Worm (Caenorhabditis elegans) whole organism, mixed stage, embryonic: Measurements from ENCODE around the gene C05E4.12.
A peak's percentile ranks its signal among the peaks of the same experiment; 100 is the strongest.

ENCODE experiments used
- M03D4.4 ChIP-seq: sonication (generic microtip); optimal IDR thresholded peaks from 2 replicates; lab custom pipeline; 2017; ENCODE audit warnings: mild to moderate bottlenecking, missing genetic modification characterization, missing compliant biosample characterization
- bed-3 ChIP-seq: fragments of 200-800 bp; sonication (Bioruptor generic); optimal IDR thresholded peaks from 3 replicates; lab custom pipeline; 2018; ENCODE audit warnings: mild to moderate bottlenecking, missing genetic modification characterization, moderate library complexity, missing compliant biosample characterization
- blmp-1 ChIP-seq: fragments of 150-350 bp; optimal IDR thresholded peaks from 2 replicates; lab custom pipeline; 2014; ENCODE audit warnings: missing biosample characterization, missing genetic modification characterization
- ceh-39 ChIP-seq: fragments of 150-350 bp; optimal IDR thresholded peaks from 2 replicates; lab custom pipeline; 2014; ENCODE audit warnings: missing biosample characterization, missing genetic modification characterization
- ceh-43 ChIP-seq: fragments of 200-800 bp; sonication (Bioruptor generic); optimal IDR thresholded peaks from 2 replicates; lab custom pipeline; 2018; ENCODE audit warnings: mild to moderate bottlenecking, missing genetic modification characterization, moderate library complexity, missing compliant biosample characterization
- ceh-83 ChIP-seq: fragments of 200-800 bp; sonication (Bioruptor generic); optimal IDR thresholded peaks from 2 replicates; lab custom pipeline; 2018; ENCODE audit warnings: mild to moderate bottlenecking, missing genetic modification characterization, missing compliant biosample characterization
- ces-1 ChIP-seq: fragments of 150-350 bp; optimal IDR thresholded peaks from 2 replicates; lab custom pipeline; 2014; ENCODE audit warnings: missing biosample characterization, missing genetic modification reagents, missing genetic modification characterization
- drap-1 ChIP-seq: fragments of 200-800 bp; sonication (Bioruptor generic); optimal IDR thresholded peaks from 3 replicates; lab custom pipeline; 2018; ENCODE audit warnings: mild to moderate bottlenecking, missing genetic modification characterization, missing compliant biosample characterization
- elt-3 ChIP-seq: fragments of 150-350 bp; optimal IDR thresholded peaks from 2 replicates; lab custom pipeline; 2014; ENCODE audit warnings: missing biosample characterization, missing genetic modification characterization
- flh-1 ChIP-seq: fragments of 200-800 bp; sonication (Bioruptor generic); optimal IDR thresholded peaks from 2 replicates; lab custom pipeline; 2018; ENCODE audit warnings: mild to moderate bottlenecking, missing genetic modification characterization, moderate library complexity, missing compliant biosample characterization
- ham-2 ChIP-seq: fragments of 200-800 bp; sonication (Bioruptor generic); optimal IDR thresholded peaks from 2 replicates; lab custom pipeline; 2018; ENCODE audit warnings: mild to moderate bottlenecking, missing genetic modification characterization, missing compliant biosample characterization
- hlh-1 ChIP-seq: fragments of 150-350 bp; optimal IDR thresholded peaks from 2 replicates; lab custom pipeline; 2014; ENCODE audit warnings: missing biosample characterization, missing genetic modification reagents, missing genetic modification characterization
- lin-13 ChIP-seq: fragments of 150-350 bp; optimal IDR thresholded peaks from 2 replicates; lab custom pipeline; 2014; ENCODE audit warnings: missing biosample characterization, missing genetic modification characterization
- lin-32 ChIP-seq: fragments of 200-800 bp; sonication (Bioruptor generic); optimal IDR thresholded peaks from 2 replicates; lab custom pipeline; 2018; ENCODE audit warnings: mild to moderate bottlenecking, missing genetic modification characterization, missing compliant biosample characterization
- mab-5 ChIP-seq: fragments of 150-350 bp; optimal IDR thresholded peaks from 2 replicates; lab custom pipeline; 2014; ENCODE audit warnings: missing biosample characterization, missing genetic modification characterization
- mep-1 ChIP-seq: fragments of 150-350 bp; optimal IDR thresholded peaks from 2 replicates; lab custom pipeline; 2017; ENCODE audit warnings: missing biosample characterization, missing genetic modification reagents, missing genetic modification characterization, inconsistent platforms
- nhr-2 ChIP-seq: fragments of 150-350 bp; optimal IDR thresholded peaks from 2 replicates; lab custom pipeline; 2014; ENCODE audit warnings: missing biosample characterization, missing genetic modification characterization
- nhr-28 ChIP-seq: fragments of 150-350 bp; optimal IDR thresholded peaks from 2 replicates; lab custom pipeline; 2014; ENCODE audit warnings: missing biosample characterization, missing genetic modification characterization
- nhr-76 ChIP-seq: sonication (generic microtip); optimal IDR thresholded peaks from 2 replicates; lab custom pipeline; 2017; ENCODE audit warnings: missing biosample characterization, missing genetic modification characterization
- pha-4 ChIP-seq: fragments of 150-350 bp; optimal IDR thresholded peaks from 2 replicates; lab custom pipeline; 2018; ENCODE audit warnings: missing biosample characterization, missing genetic modification reagents, missing genetic modification characterization
- sem-2 ChIP-seq: fragments of 200-800 bp; sonication (Bioruptor generic); optimal IDR thresholded peaks from 2 replicates; lab custom pipeline; 2018; ENCODE audit warnings: mild to moderate bottlenecking, missing genetic modification characterization, missing compliant biosample characterization
- snpc-4 ChIP-seq: fragments of 150-350 bp; optimal IDR thresholded peaks from 2 replicates; lab custom pipeline; 2014; ENCODE audit warnings: missing biosample characterization, missing genetic modification characterization
- sptf-1 ChIP-seq: sonication (generic microtip); optimal IDR thresholded peaks from 2 replicates; lab custom pipeline; 2017; ENCODE audit warnings: mild to moderate bottlenecking, missing genetic modification characterization, moderate library complexity, missing compliant biosample characterization
- tbx-8 ChIP-seq: fragments of 200-800 bp; sonication (Bioruptor generic); optimal IDR thresholded peaks from 2 replicates; lab custom pipeline; 2018; ENCODE audit warnings: mild to moderate bottlenecking, missing genetic modification characterization, moderate library complexity, missing compliant biosample characterization
- unc-120 ChIP-seq: sonication (generic microtip); optimal IDR thresholded peaks from 2 replicates; lab custom pipeline; 2017; ENCODE audit warnings: missing genetic modification characterization, missing compliant biosample characterization; ENCODE audit not compliant: poor library complexity, severe bottlenecking
- unc-39 ChIP-seq: fragments of 150-350 bp; optimal IDR thresholded peaks from 2 replicates; lab custom pipeline; 2014; ENCODE audit warnings: missing biosample characterization, missing genetic modification characterization
- unc-62 ChIP-seq: fragments of 150-350 bp; optimal IDR thresholded peaks from 2 replicates; lab custom pipeline; 2014; ENCODE audit warnings: missing biosample characterization, missing genetic modification reagents, missing genetic modification characterization
- zip-8 ChIP-seq: fragments of 150-350 bp; optimal IDR thresholded peaks from 2 replicates; lab custom pipeline; 2014; ENCODE audit warnings: missing biosample characterization, missing genetic modification characterization
- ztf-11 ChIP-seq: fragments of 150-350 bp; optimal IDR thresholded peaks from 2 replicates; lab custom pipeline; 2014; ENCODE audit warnings: missing biosample characterization, missing genetic modification characterization

The C05E4.12 gene

ce11 chrV:724946-725806, 36.6 kb downstream of the C05E4.12 start:
- TF ChIP-seq blmp-1 (tag; lab: Kevin White, UChicago): no peak
- no peak for TF ChIP-seq ceh-83 (GFP tag; lab: Kevin White, UChicago)
- no peak for TF ChIP-seq snpc-4 (tag; lab: Kevin White, UChicago)
- TF ChIP-seq unc-39 (tag; lab: Kevin White, UChicago): no peak
- no peak for TF ChIP-seq elt-3 (tag; lab: Kevin White, UChicago)
- no peak for TF ChIP-seq ces-1 (GFP tag; lab: Kevin White, UChicago)
- TF ChIP-seq lin-32 (GFP tag; lab: Kevin White, UChicago): no peak
- TF ChIP-seq nhr-2: no peak
- TF ChIP-seq ceh-39 (tag; lab: Kevin White, UChicago): no peak
- TF ChIP-seq ceh-43 (GFP tag; lab: Kevin White, UChicago): no peak
- TF ChIP-seq unc-62 (GFP tag; lab: Kevin White, UChicago): no peak
- TF ChIP-seq ztf-11 (tag; lab: Kevin White, UChicago): no peak
- TF ChIP-seq ham-2 (GFP tag; lab: Kevin White, UChicago): no peak
- no peak for TF ChIP-seq sem-2 (GFP tag; lab: Kevin White, UChicago)
- TF ChIP-seq mep-1 (tag; lab: Kevin White, UChicago): no peak
- no peak for TF ChIP-seq unc-120 (tag; lab: Kevin White, UChicago)
- TF ChIP-seq sptf-1 (tag; lab: Kevin White, UChicago): no peak

- TF ChIP-seq lin-32 (GFP tag; lab: Kevin White, UChicago): no peak
- TF ChIP-seq sem-2 (GFP tag; lab: Kevin White, UChicago): no peak
- no peak for TF ChIP-seq bed-3 (GFP tag; lab: Kevin White, UChicago)
- no peak for TF ChIP-seq zip-8 (tag; lab: Kevin White, UChicago)
- TF ChIP-seq ceh-43 (GFP tag; lab: Kevin White, UChicago): no peak
- no peak for TF ChIP-seq ztf-11 (tag; lab: Kevin White, UChicago)
- TF ChIP-seq mab-5 (tag; lab: Kevin White, UChicago): no peak
- TF ChIP-seq nhr-2: no peak
- TF ChIP-seq nhr-28 (tag; lab: Kevin White, UChicago): no peak
- no peak for TF ChIP-seq sptf-1 (tag; lab: Kevin White, UChicago)
- no peak for TF ChIP-seq snpc-4 (tag; lab: Kevin White, UChicago)
- TF ChIP-seq tbx-8 (GFP tag; lab: Kevin White, UChicago): no peak
- no peak for TF ChIP-seq ham-2 (GFP tag; lab: Kevin White, UChicago)
- no peak for TF ChIP-seq pha-4
- TF ChIP-seq flh-1 (GFP tag; lab: Kevin White, UChicago): no peak
- TF ChIP-seq, all 35 proteins: peak for 0
These were observed 37.3 kb downstream of the C05E4.12 start for ce11 chrV:724470-724890.

ce11 chrV:723895-724352, 37.9 kb downstream of the C05E4.12 start, which contains the start of gene fbxb-72:
fbxb-72 (minus strand) TSS chrV:723952.
- TF ChIP-seq hlh-1 (peak; percentile 9), flh-1 (GFP tag; lab: Kevin White, UChicago) (no peak), ceh-39 (tag; lab: Kevin White, UChicago) (peak; percentile 44), sem-2 (GFP tag; lab: Kevin White, UChicago) (no peak), drap-1 (GFP tag; lab: Kevin White, UChicago) (no peak), nhr-2 (no peak), snpc-4 (tag; lab: Kevin White, UChicago) (no peak), nhr-76 (tag; lab: Kevin White, UChicago) (no peak), sptf-1 (tag; lab: Kevin White, UChicago) (peak; percentile 18), unc-62 (GFP tag; lab: Kevin White, UChicago) (no peak), lin-13 (tag; lab: Kevin White, UChicago) (no peak), tbx-8 (GFP tag; lab: Kevin White, UChicago) (no peak), nhr-28 (tag; lab: Kevin White, UChicago) (no peak)

- no peak for TF ChIP-seq blmp-1 (tag; lab: Kevin White, UChicago)
- no peak for TF ChIP-seq sptf-1 (tag; lab: Kevin White, UChicago)
- TF ChIP-seq flh-1 (GFP tag; lab: Kevin White, UChicago): no peak
- no peak for TF ChIP-seq zip-8 (tag; lab: Kevin White, UChicago)
- TF ChIP-seq drap-1 (GFP tag; lab: Kevin White, UChicago): no peak
- no peak for TF ChIP-seq ceh-83 (GFP tag; lab: Kevin White, UChicago)
- no peak for TF ChIP-seq M03D4.4
- TF ChIP-seq, all 35 proteins: peak for 0
These were observed 38.9 kb downstream of the C05E4.12 start for ce11 chrV:722889-723288.
